Fruit fly (Drosophila melanogaster): ENCODE results near the gene png.

The png gene

dm6 chrX:1368949-1369348, 11.5 kb upstream of the png start, which contains the start of gene CG14770:
CG14770 (plus strand) TSS chrX:1369249.
- TF ChIP-seq CG15011 (GFP tag; optimal IDR thresholded peaks at IDR 0.05) = no peak
- no peak for TF ChIP-seq Scr (GFP tag; IDR thresholded peaks at IDR 0.05; ENCODE audit: partially characterized antibody)
- TF ChIP-seq Stat92E (GFP tag; optimal IDR thresholded peaks at IDR 0.05) = no peak
- TF ChIP-seq CG11093 (GFP tag; IDR thresholded peaks at IDR 0.05) = no peak
- TF ChIP-seq dimm (GFP tag; IDR thresholded peaks at IDR 0.05) = no peak
- TF ChIP-seq vnd (GFP tag; IDR thresholded peaks at IDR 0.05; ENCODE audit: partially characterized antibody) = no peak
- no peak for TF ChIP-seq crol (GFP tag; IDR thresholded peaks at IDR 0.05)
- TF ChIP-seq Abd-B (GFP tag; optimal IDR thresholded peaks at IDR 0.05) = no peak
- no peak for TF ChIP-seq zen (tag; optimal IDR thresholded peaks at IDR 0.05)
- TF ChIP-seq CG13894 (tag; optimal IDR thresholded peaks at IDR 0.05) = no peak
- no peak for TF ChIP-seq Deaf1 (tag; optimal IDR thresholded peaks at IDR 0.05)
- no peak for TF ChIP-seq peb (GFP tag; IDR thresholded peaks at IDR 0.05)
- TF ChIP-seq lola (GFP tag; optimal IDR thresholded peaks at IDR 0.05) = no peak
- no peak for TF ChIP-seq hth (optimal IDR thresholded peaks at IDR 0.05)
- no peak for TF ChIP-seq disco-r (GFP tag; optimal IDR thresholded peaks at IDR 0.05)

dm6 chrX:1353322-1354212, 3.8 kb downstream of the png start, which contains the start of the genes CG12773 and CG11417:
CG12773 (minus strand) TSS chrX:1353981.
CG11417 (plus strand) TSS chrX:1354014.
- TF ChIP-seq CG18011 (GFP tag; optimal IDR thresholded peaks at IDR 0.05) = no peak
- no peak for TF ChIP-seq Drgx (GFP tag; IDR thresholded peaks at IDR 0.05)
- no peak for TF ChIP-seq her (GFP tag; optimal IDR thresholded peaks at IDR 0.05)
- TF ChIP-seq CG9215 (GFP tag; IDR thresholded peaks at IDR 0.05) = no peak
- TF ChIP-seq CG6683 (GFP tag; optimal IDR thresholded peaks at IDR 0.05) = no peak
- no peak for TF ChIP-seq CG10565 (GFP tag; optimal IDR thresholded peaks at IDR 0.05)
- no peak for TF ChIP-seq GATAe (GFP tag; conservative IDR thresholded peaks at IDR 0.05)
- TF ChIP-seq CG11504 (tag; optimal IDR thresholded peaks at IDR 0.05) = no peak
- TF ChIP-seq CG12236 (GFP tag; optimal IDR thresholded peaks at IDR 0.05) = no peak
- no peak for TF ChIP-seq PHDP (tag; optimal IDR thresholded peaks at IDR 0.05)
- no peak for TF ChIP-seq Lpt (GFP tag; optimal IDR thresholded peaks at IDR 0.05)
- no peak for TF ChIP-seq kah (GFP tag; optimal IDR thresholded peaks at IDR 0.05)
- no peak for TF ChIP-seq CG8388 (GFP tag; optimal IDR thresholded peaks at IDR 0.05)
- peak; percentile 37 for TF ChIP-seq E2f2 (GFP tag; IDR thresholded peaks at IDR 0.05)
- TF ChIP-seq CG16779 (GFP tag; IDR thresholded peaks at IDR 0.05) = no peak
- TF ChIP-seq sqz (GFP tag; optimal IDR thresholded peaks at IDR 0.05) = no peak
- no peak for TF ChIP-seq CG2875 (GFP tag; optimal IDR thresholded peaks at IDR 0.05)
- TF ChIP-seq ro (GFP tag; IDR thresholded peaks at IDR 0.05) = no peak
- TF ChIP-seq CG1647 (GFP tag; optimal IDR thresholded peaks at IDR 0.05) = no peak
- no peak for TF ChIP-seq tgo (GFP tag; IDR thresholded peaks at IDR 0.05)
- TF ChIP-seq pb (GFP tag; optimal IDR thresholded peaks at IDR 0.05) = no peak
- TF ChIP-seq ATbp (GFP tag; optimal IDR thresholded peaks at IDR 0.05) = no peak
- TF ChIP-seq CG2116 (GFP tag; optimal IDR thresholded peaks at IDR 0.05) = peak; percentile 49
- no peak for TF ChIP-seq zfh2 (GFP tag; optimal IDR thresholded peaks at IDR 0.05)
- TF ChIP-seq CG18476 (GFP tag; optimal IDR thresholded peaks at IDR 0.05) = no peak
- no peak for TF ChIP-seq sim (GFP tag; IDR thresholded peaks at IDR 0.05)
- no peak for TF ChIP-seq CG8359 (GFP tag; optimal IDR thresholded peaks at IDR 0.05; ENCODE audit: borderline replicate concordance)
- no peak for TF ChIP-seq grn (GFP tag; optimal IDR thresholded peaks at IDR 0.05)
- TF ChIP-seq so (GFP tag; IDR thresholded peaks at IDR 0.05) = no peak
- TF ChIP-seq Neu2 (GFP tag; optimal IDR thresholded peaks at IDR 0.05; ENCODE audit: borderline replicate concordance) = no peak
- TF ChIP-seq CG1603 (tag; optimal IDR thresholded peaks at IDR 0.05) = no peak
- TF ChIP-seq Ets65A (GFP tag) = no peak
- no peak for TF ChIP-seq Sox102F (GFP tag; optimal IDR thresholded peaks at IDR 0.05)
- TF ChIP-seq Atf-2 (GFP tag; optimal IDR thresholded peaks at IDR 0.05) = no peak
